Worm (Caenorhabditis elegans) whole organism, L1 larva: ENCODE measurements around the gene C27B7.5.

Source experiments
- C04F5.9 ChIP-seq: sonication (generic microtip); optimal IDR thresholded peaks from 2 replicates; lab custom pipeline; 2016; ENCODE audit warnings: missing genetic modification characterization, missing compliant biosample characterization
- C34B4.2 ChIP-seq: sonication (generic microtip); optimal IDR thresholded peaks from 2 replicates; lab custom pipeline; 2017; ENCODE audit warnings: mild to moderate bottlenecking, missing genetic modification characterization, missing compliant biosample characterization
- Y116A8C.19 ChIP-seq: sonication (generic microtip); optimal IDR thresholded peaks from 2 replicates; lab custom pipeline; 2016; ENCODE audit warnings: missing compliant biosample characterization, missing genetic modification characterization, borderline replicate concordance
- aha-1 ChIP-seq: fragments of 150-350 bp; optimal IDR thresholded peaks from 2 replicates; lab custom pipeline; 2014; ENCODE audit warnings: missing biosample characterization, missing genetic modification characterization
- aly-2 ChIP-seq: fragments of 150-350 bp; optimal IDR thresholded peaks from 2 replicates; lab custom pipeline; 2014; ENCODE audit warnings: missing biosample characterization, missing genetic modification characterization
- ama-1 ChIP-seq: fragments of 150-350 bp; optimal IDR thresholded peaks from 2 replicates; lab custom pipeline; 2014
- blmp-1 ChIP-seq: fragments of 150-350 bp; optimal IDR thresholded peaks from 2 replicates; lab custom pipeline; 2014; ENCODE audit warnings: missing biosample characterization, missing genetic modification characterization
- ceh-63 ChIP-seq: fragments of 200-800 bp; sonication (Bioruptor generic); optimal IDR thresholded peaks from 2 replicates; lab custom pipeline; 2018; ENCODE audit warnings: mild to moderate bottlenecking, missing genetic modification characterization, missing compliant biosample characterization
- ceh-8 ChIP-seq: fragments of 200-800 bp; sonication (Bioruptor generic); optimal IDR thresholded peaks from 2 replicates; lab custom pipeline; 2018; ENCODE audit warnings: mild to moderate bottlenecking, missing genetic modification characterization, moderate library complexity, missing compliant biosample characterization
- ceh-88 ChIP-seq: fragments of 200-800 bp; sonication (Bioruptor generic); IDR thresholded peaks from 2 replicates; pipeline ENCODE4 v1.3.6; 2022; ENCODE audit warnings: missing genetic modification characterization, missing compliant biosample characterization
- ces-1 ChIP-seq: fragments of 150-350 bp; optimal IDR thresholded peaks from 2 replicates; lab custom pipeline; 2014; ENCODE audit warnings: missing biosample characterization, missing genetic modification reagents, missing genetic modification characterization
- dpl-1 ChIP-seq, 3 experiments: fragments of 150-350 bp in 2 of 3; sonication (generic microtip) in 1 of 3; optimal IDR thresholded peaks; 2 replicates each; lab custom pipeline; 2014 to 2017; ENCODE audit warnings: missing biosample characterization in 3 of 3, missing genetic modification characterization in 3 of 3, missing genetic modification reagents in 3 of 3
- efl-1 ChIP-seq, 4 experiments: fragments of 150-350 bp; optimal IDR thresholded peaks in 3 of 4; peaks in 1 of 4; 1 replicate in 1 of 4; 2 replicates in 3 of 4; lab custom pipeline; 2014; ENCODE audit warnings: missing biosample characterization in 2 of 4, missing genetic modification characterization in 2 of 4, missing genetic modification reagents in 2 of 4
- efl-3 ChIP-seq: fragments of 200-800 bp; sonication (Bioruptor generic); optimal IDR thresholded peaks from 2 replicates; lab custom pipeline; 2018; ENCODE audit warnings: mild to moderate bottlenecking, missing genetic modification characterization, missing compliant biosample characterization
- egl-13 ChIP-seq: sonication (generic microtip); optimal IDR thresholded peaks from 2 replicates; lab custom pipeline; 2016; ENCODE audit warnings: missing genotype, missing genetic modification reagents, missing genetic modification characterization, missing compliant biosample characterization
- elt-2 ChIP-seq: sonication (generic microtip); optimal IDR thresholded peaks from 2 replicates; lab custom pipeline; 2016; ENCODE audit warnings: missing genetic modification characterization, mild to moderate bottlenecking, inconsistent platforms, missing compliant biosample characterization, missing genetic modification reagents
- elt-3 ChIP-seq, 6 experiments: fragments of 150-350 bp in 1 of 6; sonication (generic microtip); optimal IDR thresholded peaks; 2 replicates each; lab custom pipeline; 2017 to 2018; ENCODE audit warnings: missing biosample characterization in 6 of 6, missing genetic modification characterization in 6 of 6, inconsistent platforms in 1 of 6
- ets-5 ChIP-seq: fragments of 200-800 bp; sonication (Bioruptor generic); IDR thresholded peaks from 2 replicates; pipeline ENCODE4 v1.3.6; 2022; ENCODE audit warnings: missing genetic modification characterization, missing compliant biosample characterization
- fkh-4 ChIP-seq: sonication (generic microtip); optimal IDR thresholded peaks from 2 replicates; lab custom pipeline; 2016; ENCODE audit warnings: missing compliant biosample characterization, missing genetic modification characterization, borderline replicate concordance
- fos-1 ChIP-seq: fragments of 150-350 bp; optimal IDR thresholded peaks from 2 replicates; lab custom pipeline; 2014; ENCODE audit warnings: missing biosample characterization, missing genetic modification characterization
- hlh-4 ChIP-seq: sonication (generic microtip); optimal IDR thresholded peaks from 2 replicates; lab custom pipeline; 2016; ENCODE audit warnings: mild to moderate bottlenecking, missing genetic modification characterization, missing compliant biosample characterization
- isw-1 ChIP-seq: fragments of 200-800 bp; sonication (Bioruptor generic); IDR thresholded peaks from 2 replicates; pipeline ENCODE4 v1.3.6; 2022; ENCODE audit warnings: missing genetic modification characterization, missing compliant biosample characterization
- jun-1 ChIP-seq: fragments of 150-350 bp; optimal IDR thresholded peaks from 2 replicates; lab custom pipeline; 2014; ENCODE audit warnings: missing biosample characterization, missing genetic modification reagents, missing genetic modification characterization
- lin-14 ChIP-seq: fragments of 200-800 bp; sonication (Bioruptor generic); optimal IDR thresholded peaks from 2 replicates; lab custom pipeline; 2018; ENCODE audit warnings: mild to moderate bottlenecking, missing genetic modification characterization, moderate library complexity, missing compliant biosample characterization
- lin-35 ChIP-seq, 2 experiments: fragments of 150-350 bp; optimal IDR thresholded peaks; 2 replicates each; lab custom pipeline; 2014; ENCODE audit warnings: missing biosample characterization in 2 of 2, missing genetic modification characterization in 2 of 2, missing genetic modification reagents in 2 of 2
- lir-3 ChIP-seq: sonication (generic microtip); optimal IDR thresholded peaks from 2 replicates; lab custom pipeline; 2016; ENCODE audit warnings: mild to moderate bottlenecking, missing genetic modification characterization, moderate library complexity, missing compliant biosample characterization; ENCODE audit not compliant: poor library complexity
- mdl-1 ChIP-seq, 2 experiments: fragments of 150-350 bp; optimal IDR thresholded peaks; 2 replicates each; lab custom pipeline; 2014 to 2017; ENCODE audit warnings: missing biosample characterization in 2 of 2, missing genetic modification characterization in 2 of 2, inconsistent platforms in 1 of 2
- mep-1 ChIP-seq: fragments of 150-350 bp; optimal IDR thresholded peaks from 2 replicates; lab custom pipeline; 2014; ENCODE audit warnings: missing biosample characterization, missing genetic modification characterization
- nhr-12 ChIP-seq: sonication (generic microtip); optimal IDR thresholded peaks from 2 replicates; lab custom pipeline; 2017; ENCODE audit warnings: missing biosample characterization, missing genetic modification characterization
- nhr-20 ChIP-seq: sonication (generic microtip); optimal IDR thresholded peaks from 2 replicates; lab custom pipeline; 2016; ENCODE audit warnings: mild to moderate bottlenecking, missing genetic modification characterization, missing compliant biosample characterization
- nhr-237 ChIP-seq: fragments of 150-350 bp; optimal IDR thresholded peaks from 2 replicates; lab custom pipeline; 2014; ENCODE audit warnings: missing biosample characterization, missing genetic modification characterization
- nhr-28 ChIP-seq: fragments of 150-350 bp; optimal IDR thresholded peaks from 2 replicates; lab custom pipeline; 2014; ENCODE audit warnings: missing biosample characterization, missing genetic modification characterization
- nhr-85 ChIP-seq: sonication (generic microtip); peaks from one replicate; lab custom pipeline; 2016; ENCODE audit warnings: missing genetic modification characterization, inconsistent platforms, missing compliant biosample characterization
- pax-3 ChIP-seq: fragments of 200-800 bp; sonication (Bioruptor generic); optimal IDR thresholded peaks from 2 replicates; lab custom pipeline; 2018; ENCODE audit warnings: mild to moderate bottlenecking, missing genetic modification characterization, moderate library complexity, missing compliant biosample characterization
- pqm-1 ChIP-seq: sonication (generic microtip); optimal IDR thresholded peaks from 3 replicates; lab custom pipeline; 2017; ENCODE audit warnings: missing biosample characterization, missing genetic modification characterization
- skn-1 ChIP-seq: fragments of 150-350 bp; optimal IDR thresholded peaks from 2 replicates; lab custom pipeline; 2014; ENCODE audit warnings: missing biosample characterization, missing genetic modification characterization
- snpc-4 ChIP-seq: fragments of 150-350 bp; optimal IDR thresholded peaks from 2 replicates; lab custom pipeline; 2014; ENCODE audit warnings: missing biosample characterization, missing genetic modification characterization
- snu-23 ChIP-seq: sonication (generic microtip); optimal IDR thresholded peaks from 2 replicates; lab custom pipeline; 2016; ENCODE audit warnings: missing genetic modification characterization, missing compliant biosample characterization
- sox-4 ChIP-seq: sonication (generic microtip); optimal IDR thresholded peaks from 2 replicates; lab custom pipeline; 2016; ENCODE audit warnings: missing genetic modification characterization, missing compliant biosample characterization
- sup-37 ChIP-seq: fragments of 200-800 bp; sonication (Bioruptor generic); optimal IDR thresholded peaks from 2 replicates; lab custom pipeline; 2018; ENCODE audit warnings: mild to moderate bottlenecking, missing genetic modification characterization, missing compliant biosample characterization
- swsn-7 ChIP-seq: sonication (generic microtip); optimal IDR thresholded peaks from 2 replicates; lab custom pipeline; 2016; ENCODE audit warnings: missing genetic modification characterization, missing compliant biosample characterization
- tlp-1 ChIP-seq: fragments of 150-350 bp; optimal IDR thresholded peaks from 2 replicates; lab custom pipeline; 2014; ENCODE audit warnings: missing biosample characterization, missing genetic modification characterization
- unc-130 ChIP-seq: fragments of 150-350 bp; optimal IDR thresholded peaks from 2 replicates; lab custom pipeline; 2017; ENCODE audit warnings: missing biosample characterization, missing genetic modification characterization, inconsistent platforms
- unc-30 ChIP-seq: sonication (generic microtip); optimal IDR thresholded peaks from 2 replicates; lab custom pipeline; 2017; ENCODE audit warnings: missing biosample characterization, missing genetic modification characterization
- unc-62 ChIP-seq: fragments of 150-350 bp; optimal IDR thresholded peaks from 2 replicates; lab custom pipeline; 2014; ENCODE audit warnings: missing biosample characterization, missing genetic modification reagents, missing genetic modification characterization
- unc-86 ChIP-seq: sonication (generic microtip); optimal IDR thresholded peaks from 2 replicates; lab custom pipeline; 2016; ENCODE audit warnings: missing genetic modification characterization, missing compliant biosample characterization
- unc-98 ChIP-seq: fragments of 200-800 bp; sonication (Bioruptor generic); IDR thresholded peaks from 2 replicates; pipeline ENCODE4 v1.3.6; 2022; ENCODE audit warnings: missing genetic modification characterization, missing compliant biosample characterization
- zag-1 ChIP-seq: fragments of 150-350 bp; optimal IDR thresholded peaks from 2 replicates; lab custom pipeline; 2014; ENCODE audit warnings: missing biosample characterization, missing genetic modification characterization
- zip-4 ChIP-seq: fragments of 200-800 bp; sonication (Bioruptor generic); optimal IDR thresholded peaks from 2 replicates; lab custom pipeline; 2018; ENCODE audit warnings: mild to moderate bottlenecking, missing genetic modification characterization, moderate library complexity, missing compliant biosample characterization
- ztf-11 ChIP-seq, 2 experiments: sonication (generic microtip); optimal IDR thresholded peaks; 2 replicates each; lab custom pipeline; 2016 to 2017; ENCODE audit warnings: missing genetic modification characterization in 2 of 2, missing biosample characterization in 1 of 2, missing compliant biosample characterization in 1 of 2
- ztf-4 ChIP-seq: fragments of 150-350 bp; optimal IDR thresholded peaks from 2 replicates; lab custom pipeline; 2014; ENCODE audit warnings: missing biosample characterization, missing genetic modification characterization

Gene C27B7.5

ce11 chrIV:8867562-8867961 lies 33.9 kb upstream of the C27B7.5 start:
- TF ChIP-seq blmp-1 (tag; lab: Kevin White, UChicago) (peak; percentile 11), fos-1 (tag; lab: Kevin White, UChicago) (no peak), lin-35 (GFP tag; optimal IDR thresholded peaks at IDR 0.05; lab: Kevin White, UChicago) (peak in 1 of 2 experiments; percentile 63), elt-3 (tag; optimal IDR thresholded peaks at IDR 0.05; lab: Kevin White, UChicago) (peak in 1 of 6 experiments; percentile 61), efl-1 (optimal IDR thresholded peaks at IDR 0.05; lab: Kevin White, UChicago) (no peak), efl-1 (GFP tag; optimal IDR thresholded peaks at IDR 0.05 in 1 of 2; lab: Kevin White, UChicago) (peak in 1 of 2 experiments; percentile 63), mdl-1 (tag; optimal IDR thresholded peaks at IDR 0.05; lab: Kevin White, UChicago) (no peak), Y116A8C.19 (tag; lab: Kevin White, UChicago) (no peak), nhr-20 (tag; lab: Kevin White, UChicago) (peak; percentile 4), ces-1 (GFP tag; lab: Kevin White, UChicago) (no peak)

ce11 chrIV:8869624-8870023 lies 31.8 kb upstream of the C27B7.5 start, which contains the start of gene npp-23:
Gene npp-23, minus strand, starts transcription at chrIV:8869679.
- TF ChIP-seq unc-30 (tag; lab: Kevin White, UChicago) (no peak), ets-5 (GFP tag; lab: Robert Waterston, UW) (no peak), ama-1 (lab: Kevin White, UChicago) (no peak), aly-2 (tag; lab: Kevin White, UChicago) (peak; percentile 11), fkh-4 (tag; lab: Kevin White, UChicago) (no peak), nhr-85 (tag; lab: Kevin White, UChicago) (no peak), sox-4 (tag; lab: Kevin White, UChicago) (no peak), ztf-4 (tag; lab: Kevin White, UChicago) (no peak), zip-4 (no peak), isw-1 (GFP tag; lab: Robert Waterston, UW) (no peak; the same call in 1 of the 2 replicates), egl-13 (tag; lab: Kevin White, UChicago) (peak; percentile 12), mep-1 (tag; lab: Kevin White, UChicago) (peak; percentile 72), snu-23 (peak; percentile 72), unc-62 (GFP tag; lab: Kevin White, UChicago) (no peak), ceh-88 (GFP tag; lab: Robert Waterston, UW) (no peak), unc-86 (no peak), snpc-4 (tag; lab: Kevin White, UChicago) (peak; percentile 15), unc-130 (tag; lab: Kevin White, UChicago) (peak; percentile 46), nhr-28 (tag; lab: Kevin White, UChicago) (no peak), pax-3 (tag; lab: Kevin White, UChicago) (no peak), ztf-11 (tag; optimal IDR thresholded peaks at IDR 0.05; lab: Kevin White, UChicago) (no peak), nhr-12 (tag; lab: Kevin White, UChicago) (no peak), hlh-4 (no peak), elt-3 (tag; optimal IDR thresholded peaks at IDR 0.05; lab: Kevin White, UChicago) (peak in 1 of 6 experiments; percentile 13), pqm-1 (tag; lab: Kevin White, UChicago) (no peak), lin-35 (GFP tag; optimal IDR thresholded peaks at IDR 0.05; lab: Kevin White, UChicago) (peak; percentile 95 to 97), ceh-8 (GFP tag; lab: Kevin White, UChicago) (no peak), C04F5.9 (no peak), jun-1 (tag; lab: Kevin White, UChicago) (no peak), lir-3 (no peak), tlp-1 (no peak), mdl-1 (tag; optimal IDR thresholded peaks at IDR 0.05; lab: Kevin White, UChicago) (peak in 1 of 2 experiments; percentile 34), nhr-237 (tag; lab: Kevin White, UChicago) (no peak), efl-3 (GFP tag; lab: Kevin White, UChicago) (no peak), zag-1 (tag; lab: Kevin White, UChicago) (no peak), dpl-1 (GFP tag; optimal IDR thresholded peaks at IDR 0.05; lab: Kevin White, UChicago) (peak; percentile 93 to 96 (median 95)), lin-14 (no peak), elt-2 (tag; lab: Kevin White, UChicago) (no peak), nhr-20 (tag; lab: Kevin White, UChicago) (peak; percentile 59), C34B4.2 (tag; lab: Kevin White, UChicago) (no peak), sup-37 (no peak), ceh-63 (GFP tag; lab: Kevin White, UChicago) (no peak), unc-98 (GFP tag; lab: Robert Waterston, UW) (no peak), swsn-7 (tag; lab: Kevin White, UChicago) (peak; percentile 50), aha-1 (no peak), skn-1 (peak; percentile 51)
